Fruit fly (Drosophila melanogaster): ENCODE data around the gene Caf1-180.
A peak's percentile ranks its signal among the peaks of the same experiment; 100 is the strongest.

The Caf1-180 gene

DNA sequence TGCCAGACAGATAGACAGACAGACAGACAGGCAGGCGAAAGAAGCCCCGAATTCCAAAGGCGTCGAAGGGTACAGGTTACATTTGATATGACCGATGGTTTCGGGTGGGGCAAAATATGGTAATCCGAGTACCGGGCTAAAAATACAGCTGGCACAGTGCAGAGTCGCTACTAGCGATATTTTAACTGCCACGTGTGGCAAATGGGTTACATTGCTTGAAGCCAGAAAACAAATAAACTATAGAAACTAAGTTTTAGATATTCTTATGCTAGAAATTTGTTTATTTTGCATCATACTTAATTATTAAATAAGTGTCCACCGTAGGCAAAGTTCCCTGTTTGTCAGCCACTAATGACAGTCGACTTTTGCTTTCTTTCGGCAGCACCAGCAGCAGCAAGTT, 22.9 kb downstream of the Caf1-180 start:
- TF ChIP-seq CG8944 (GFP tag; optimal IDR thresholded peaks at IDR 0.05) = no peak
- TF ChIP-seq H2.0 (GFP tag; IDR thresholded peaks at IDR 0.05) = 0 out of 2 replicates have a peak, but pooled peaks have one; percentile 8
- no peak for TF ChIP-seq CG10321 (GFP tag; IDR thresholded peaks at IDR 0.05)
- no peak for TF ChIP-seq dati (GFP tag; IDR thresholded peaks at IDR 0.05)
- no peak for TF ChIP-seq NFAT (GFP tag; IDR thresholded peaks at IDR 0.05)
- no peak for TF ChIP-seq bsh (GFP tag; optimal IDR thresholded peaks at IDR 0.05)
- TF ChIP-seq crc (GFP tag; optimal IDR thresholded peaks at IDR 0.05) = no peak
- no peak for TF ChIP-seq oc (tag; optimal IDR thresholded peaks at IDR 0.05)
- no peak for TF ChIP-seq pnt (GFP tag; optimal IDR thresholded peaks at IDR 0.05)
- no peak for TF ChIP-seq CG18262 (tag; optimal IDR thresholded peaks at IDR 0.05)
- TF ChIP-seq peb (GFP tag; IDR thresholded peaks at IDR 0.05) = no peak
- TF ChIP-seq CG18011 (GFP tag; optimal IDR thresholded peaks at IDR 0.05) = no peak
- TF ChIP-seq sob (GFP tag; IDR thresholded peaks at IDR 0.05) = peak; percentile 29; the same call in 1 of the 2 replicates
- no peak for TF ChIP-seq mirr (GFP tag; optimal IDR thresholded peaks at IDR 0.05)
- no peak for TF ChIP-seq Mad (GFP tag; optimal IDR thresholded peaks at IDR 0.05)
- no peak for TF ChIP-seq onecut (GFP tag; IDR thresholded peaks at IDR 0.05)
- TF ChIP-seq gfzf (GFP tag; optimal IDR thresholded peaks at IDR 0.05) = no peak
- TF ChIP-seq Xbp1 (GFP tag; optimal IDR thresholded peaks at IDR 0.05) = no peak
- TF ChIP-seq gsb (GFP tag; IDR thresholded peaks at IDR 0.05) = 0 out of 2 replicates have a peak, but pooled peaks have one; percentile 37
- TF ChIP-seq D19B (GFP tag; optimal IDR thresholded peaks at IDR 0.05) = no peak
- TF ChIP-seq CG3838 (GFP tag; optimal IDR thresholded peaks at IDR 0.05) = no peak
- peak; percentile 6 for TF ChIP-seq unpg (GFP tag; optimal IDR thresholded peaks at IDR 0.05)
- TF ChIP-seq vfl (GFP tag; optimal IDR thresholded peaks at IDR 0.05) = no peak
- TF ChIP-seq fd3F (GFP tag; optimal IDR thresholded peaks at IDR 0.05) = no peak
- TF ChIP-seq CG11247 (GFP tag; IDR thresholded peaks at IDR 0.05) = no peak
- TF ChIP-seq CG2120 (GFP tag; optimal IDR thresholded peaks at IDR 0.05) = peak; percentile 34
- no peak for TF ChIP-seq Hmx (GFP tag; optimal IDR thresholded peaks at IDR 0.05)
- no peak for TF ChIP-seq chinmo (GFP tag; IDR thresholded peaks at IDR 0.05; ENCODE audit: partially characterized antibody)
- TF ChIP-seq CG3995 (GFP tag; optimal IDR thresholded peaks at IDR 0.05) = no peak
- no peak for TF ChIP-seq CG2116 (GFP tag; optimal IDR thresholded peaks at IDR 0.05)
- TF ChIP-seq CG30020 (tag; optimal IDR thresholded peaks at IDR 0.05) = no peak
- TF ChIP-seq Myb (GFP tag; optimal IDR thresholded peaks at IDR 0.05) = no peak
- TF ChIP-seq unc-4 (GFP tag; IDR thresholded peaks at IDR 0.05; ENCODE audit: partially characterized antibody) = no peak
- TF ChIP-seq CG8924 (tag; optimal IDR thresholded peaks at IDR 0.05) = no peak
- no peak for TF ChIP-seq CG42726 (GFP tag; IDR thresholded peaks at IDR 0.05; ENCODE audit: partially characterized antibody)
- TF ChIP-seq Meics (GFP tag; optimal IDR thresholded peaks at IDR 0.05) = peak; percentile 45
- TF ChIP-seq E2f2 (GFP tag; IDR thresholded peaks at IDR 0.05) = no peak
- no peak for TF ChIP-seq ken (GFP tag; IDR thresholded peaks at IDR 0.05)
- peak; percentile 14 for TF ChIP-seq CG9817 (tag; optimal IDR thresholded peaks at IDR 0.05)
- peak; percentile 30; the same call in 1 of the 2 replicates for TF ChIP-seq Ptx1 (GFP tag; IDR thresholded peaks at IDR 0.05)
- TF ChIP-seq CG17912 (GFP tag; optimal IDR thresholded peaks at IDR 0.05) = no peak
- TF ChIP-seq CG10979 (tag; optimal IDR thresholded peaks at IDR 0.05) = no peak
- no peak for TF ChIP-seq cad (GFP tag; optimal IDR thresholded peaks at IDR 0.05)
- TF ChIP-seq CG11504 (tag; optimal IDR thresholded peaks at IDR 0.05) = no peak
- no peak for TF ChIP-seq CG14710 (tag; optimal IDR thresholded peaks at IDR 0.05)
- no peak for TF ChIP-seq CG1602 (GFP tag; optimal IDR thresholded peaks at IDR 0.05)
- TF ChIP-seq CoRest (tag; optimal IDR thresholded peaks at IDR 0.05) = peak; percentile 23
- no peak for TF ChIP-seq tap (tag; optimal IDR thresholded peaks at IDR 0.05)
- no peak for TF ChIP-seq NC2β (GFP tag; optimal IDR thresholded peaks at IDR 0.05)
- TF ChIP-seq Gug (GFP tag; IDR thresholded peaks at IDR 0.05) = no peak
- 0 out of 2 replicates have a peak, but pooled peaks have one; percentile 24 for TF ChIP-seq CG31224 (GFP tag; IDR thresholded peaks at IDR 0.05)
- TF ChIP-seq CG17328 (GFP tag; IDR thresholded peaks at IDR 0.05) = no peak
